Fruit fly (Drosophila melanogaster) whole organism, embryonic: ENCODE measurements around the gene CG42340.
A peak's percentile ranks its signal among the peaks of the same experiment; 100 is the strongest.

ENCODE experiments used
- Adf1 ChIP-seq: fragments of 200-800 bp; sonication (Bioruptor generic); IDR thresholded peaks from 2 replicates; pipeline ENCODE4 v1.3.6; 2022; ENCODE audit warnings: missing biosample characterization, missing genetic modification characterization
- C15 ChIP-seq: fragments of 200-800 bp; sonication (Bioruptor generic); IDR thresholded peaks from 3 replicates; pipeline ENCODE4 v1.3.6; 2022; ENCODE audit warnings: missing biosample characterization, missing genetic modification characterization
- CG10209 ChIP-seq: fragments of 200-800 bp; sonication (Bioruptor generic); optimal IDR thresholded peaks from 3 replicates; lab custom pipeline; 2017; ENCODE audit warnings: missing biosample characterization, mild to moderate bottlenecking, missing genetic modification characterization, missing genetic modification reagents
- CG11560 ChIP-seq: fragments of 200-800 bp; sonication (Bioruptor generic); IDR thresholded peaks from 3 replicates; pipeline ENCODE4 v1.3.6; 2022; ENCODE audit warnings: missing biosample characterization, missing genetic modification characterization
- CG12104 ChIP-seq: fragments of 200-800 bp; sonication (Bioruptor generic); optimal IDR thresholded peaks from 3 replicates; lab custom pipeline; 2016; ENCODE audit warnings: missing biosample characterization, missing genetic modification characterization
- CG12744 ChIP-seq: fragments of 200-800 bp; sonication (Bioruptor generic); optimal IDR thresholded peaks from 2 replicates; lab custom pipeline; 2016; ENCODE audit warnings: missing biosample characterization, missing genetic modification characterization
- CG13123 ChIP-seq: fragments of 200-800 bp; sonication (Bioruptor generic); optimal IDR thresholded peaks from 2 replicates; lab custom pipeline; 2016; ENCODE audit warnings: missing biosample characterization, missing genetic modification characterization
- CG14667 ChIP-seq: fragments of 200-800 bp; sonication (Bioruptor generic); IDR thresholded peaks from 2 replicates; pipeline ENCODE4 v1.3.6; 2022; ENCODE audit warnings: missing biosample characterization, missing genetic modification characterization
- CG1792 ChIP-seq: fragments of 200-800 bp; sonication (Bioruptor generic); optimal IDR thresholded peaks from 2 replicates; lab custom pipeline; 2016; ENCODE audit warnings: missing biosample characterization, missing genetic modification characterization
- CG18011 ChIP-seq: fragments of 200-800 bp; sonication (Bioruptor generic); optimal IDR thresholded peaks from 2 replicates; lab custom pipeline; 2017; ENCODE audit warnings: missing biosample characterization, missing genetic modification characterization, mild to moderate bottlenecking, moderate library complexity, missing genotype
- CG6272 ChIP-seq: fragments of 200-800 bp; sonication (Bioruptor generic); IDR thresholded peaks from 2 replicates; pipeline ENCODE4 v1.3.6; 2022; ENCODE audit warnings: missing biosample characterization, missing genetic modification characterization
- CG7745 ChIP-seq: fragments of 200-800 bp; sonication (Bioruptor generic); optimal IDR thresholded peaks from 2 replicates; lab custom pipeline; 2018; ENCODE audit warnings: missing biosample characterization, mild to moderate bottlenecking, missing genetic modification characterization, moderate library complexity
- CG8388 ChIP-seq: fragments of 200-800 bp; sonication (Bioruptor generic); optimal IDR thresholded peaks from 2 replicates; lab custom pipeline; 2019; ENCODE audit warnings: missing biosample characterization, mild to moderate bottlenecking, missing genetic modification characterization, moderate library complexity
- CG9876 ChIP-seq: fragments of 200-800 bp; sonication (Bioruptor generic); optimal IDR thresholded peaks from 2 replicates; lab custom pipeline; 2016; ENCODE audit warnings: missing biosample characterization, missing genetic modification characterization
- CG9932 ChIP-seq: fragments of 200-800 bp; sonication (Bioruptor generic); IDR thresholded peaks from 2 replicates; pipeline ENCODE4 v1.3.6; 2022; ENCODE audit warnings: missing biosample characterization, missing genetic modification characterization
- D19B ChIP-seq: fragments of 200-800 bp; sonication (Bioruptor generic); optimal IDR thresholded peaks from 2 replicates; lab custom pipeline; 2017; ENCODE audit warnings: missing biosample characterization, mild to moderate bottlenecking, missing genetic modification characterization
- Dbx ChIP-seq: fragments of 200-800 bp; sonication (Bioruptor generic); IDR thresholded peaks from 3 replicates; pipeline ENCODE4 v1.3.6; 2022; ENCODE audit warnings: missing biosample characterization, missing genetic modification characterization
- Fer1 ChIP-seq: fragments of 200-800 bp; sonication (Bioruptor generic); optimal IDR thresholded peaks from 2 replicates; lab custom pipeline; 2017; ENCODE audit warnings: missing biosample characterization, mild to moderate bottlenecking, missing genetic modification characterization
- HLHmδ ChIP-seq: fragments of 200-800 bp; sonication (Bioruptor generic); optimal IDR thresholded peaks from 2 replicates; lab custom pipeline; 2018; ENCODE audit warnings: missing biosample characterization, mild to moderate bottlenecking, missing genetic modification characterization, moderate library complexity
- Hr3 ChIP-seq: fragments of 200-800 bp; sonication (Bioruptor generic); optimal IDR thresholded peaks from 3 replicates; lab custom pipeline; 2016; ENCODE audit warnings: missing biosample characterization, missing genetic modification characterization
- Hr51 ChIP-seq, 2 experiments: fragments of 200-800 bp; sonication (Bioruptor generic); optimal IDR thresholded peaks; 2 replicates in 1 of 2; 3 replicates in 1 of 2; lab custom pipeline; 2016 to 2018; ENCODE audit warnings: missing biosample characterization in 2 of 2, missing genetic modification characterization in 2 of 2, mild to moderate bottlenecking in 1 of 2, moderate library complexity in 1 of 2
- NC2α ChIP-seq: fragments of 200-800 bp; sonication (Bioruptor generic); optimal IDR thresholded peaks from 2 replicates; lab custom pipeline; 2016; ENCODE audit warnings: missing biosample characterization, missing genetic modification characterization
- Neu2 ChIP-seq: fragments of 200-800 bp; sonication (Bioruptor generic); optimal IDR thresholded peaks from 3 replicates; lab custom pipeline; 2016; ENCODE audit warnings: missing biosample characterization, missing genetic modification characterization, borderline replicate concordance
- Opbp ChIP-seq: fragments of 200-800 bp; sonication (Bioruptor generic); IDR thresholded peaks from 3 replicates; pipeline ENCODE4 v1.3.6; 2022; ENCODE audit warnings: missing biosample characterization, missing genetic modification characterization; ENCODE audit not compliant: partially characterized antibody
- Spps ChIP-seq: fragments of 200-800 bp; sonication (Bioruptor generic); optimal IDR thresholded peaks from 2 replicates; lab custom pipeline; 2018; ENCODE audit warnings: missing biosample characterization, mild to moderate bottlenecking, missing genetic modification characterization
- Stat92E ChIP-seq, 3 experiments: fragments of >200 bp in 2 of 3; fragments of 200-800 bp in 1 of 3; sonication (Bioruptor generic) in 1 of 3; optimal IDR thresholded peaks; 2 replicates each; lab custom pipeline; 2017 to 2019; ENCODE audit warnings: missing biosample characterization in 3 of 3, missing genetic modification characterization in 3 of 3, mild to moderate bottlenecking in 1 of 3, moderate library complexity in 1 of 3
- Trl ChIP-seq, 3 experiments: fragments of >200 bp in 2 of 3; fragments of 200-800 bp in 1 of 3; sonication (Bioruptor generic) in 1 of 3; optimal IDR thresholded peaks; 2 replicates in 1 of 3; 3 replicates in 2 of 3; lab custom pipeline; 2016 to 2017; ENCODE audit warnings: missing biosample characterization in 1 of 3, missing genetic modification characterization in 1 of 3
- YL-1 ChIP-seq: fragments of 200-800 bp; sonication (Bioruptor generic); optimal IDR thresholded peaks from 3 replicates; lab custom pipeline; 2017; ENCODE audit warnings: missing biosample characterization, mild to moderate bottlenecking, missing genetic modification characterization
- ash1 ChIP-seq: fragments of 200-800 bp; sonication (Bioruptor generic); optimal IDR thresholded peaks from 2 replicates; lab custom pipeline; 2018; ENCODE audit warnings: missing biosample characterization, mild to moderate bottlenecking, missing genetic modification characterization
- ato ChIP-seq: fragments of 200-800 bp; sonication (Bioruptor generic); IDR thresholded peaks from 2 replicates; pipeline ENCODE4 v1.3.6; 2022; ENCODE audit warnings: missing biosample characterization, missing genetic modification characterization; ENCODE audit not compliant: partially characterized antibody
- bcd ChIP-seq: fragments of 200-800 bp; sonication (Bioruptor generic); optimal IDR thresholded peaks from 2 replicates; lab custom pipeline; 2017; ENCODE audit warnings: missing biosample characterization, mild to moderate bottlenecking, missing genetic modification characterization
- ci ChIP-seq: fragments of 200-800 bp; sonication (Bioruptor generic); IDR thresholded peaks from 3 replicates; pipeline ENCODE4 v1.3.6; 2022; ENCODE audit warnings: missing biosample characterization, missing genetic modification characterization
- cwo ChIP-seq: fragments of 200-800 bp; sonication (Bioruptor generic); optimal IDR thresholded peaks from 3 replicates; lab custom pipeline; 2017; ENCODE audit warnings: missing biosample characterization, missing genetic modification characterization, mild to moderate bottlenecking, moderate library complexity, missing genetic modification reagents
- disco-r ChIP-seq: fragments of 200-800 bp; sonication (Bioruptor generic); optimal IDR thresholded peaks from 2 replicates; lab custom pipeline; 2016; ENCODE audit warnings: missing biosample characterization, missing genetic modification characterization
- grau ChIP-seq: fragments of 200-800 bp; optimal IDR thresholded peaks from 3 replicates; lab custom pipeline; 2019; ENCODE audit warnings: missing biosample characterization, mild to moderate bottlenecking, missing genetic modification characterization, moderate library complexity
- grn ChIP-seq: fragments of 200-800 bp; sonication (Bioruptor generic); optimal IDR thresholded peaks from 3 replicates; lab custom pipeline; 2017; ENCODE audit warnings: missing biosample characterization, missing genetic modification characterization
- gro ChIP-seq: fragments of 200-800 bp; sonication (Bioruptor generic); optimal IDR thresholded peaks from 2 replicates; lab custom pipeline; 2016; ENCODE audit warnings: missing biosample characterization, missing genetic modification characterization
- jing ChIP-seq: fragments of 200-800 bp; sonication (Bioruptor generic); optimal IDR thresholded peaks from 2 replicates; lab custom pipeline; 2018; ENCODE audit warnings: missing biosample characterization, mild to moderate bottlenecking, missing genetic modification characterization
- kay ChIP-seq: fragments of 200-800 bp; sonication (Bioruptor generic); optimal IDR thresholded peaks from 2 replicates; lab custom pipeline; 2016; ENCODE audit warnings: missing biosample characterization, missing genetic modification characterization
- klu ChIP-seq: fragments of 200-800 bp; sonication (Bioruptor generic); IDR thresholded peaks from 2 replicates; pipeline ENCODE4 v1.3.6; 2022; ENCODE audit warnings: missing biosample characterization, missing genetic modification characterization
- oc ChIP-seq: fragments of 200-800 bp; sonication (Bioruptor generic); optimal IDR thresholded peaks from 2 replicates; lab custom pipeline; 2018; ENCODE audit warnings: missing biosample characterization, mild to moderate bottlenecking, missing genetic modification characterization, moderate library complexity
- pan ChIP-seq, 4 experiments: fragments of >200 bp in 3 of 4; fragments of 200-800 bp in 1 of 4; sonication (Bioruptor generic) in 1 of 4; optimal IDR thresholded peaks in 3 of 4; IDR thresholded peaks in 1 of 4; 2 replicates each; pipeline versions ENCODE4 v1.3.6 to Lab custom; 2017 to 2022; ENCODE audit warnings: missing biosample characterization in 2 of 4, missing genetic modification characterization in 2 of 4, mixed read lengths in 1 of 4
- pb ChIP-seq: fragments of 200-800 bp; sonication (Bioruptor generic); optimal IDR thresholded peaks from 3 replicates; lab custom pipeline; 2016; ENCODE audit warnings: missing biosample characterization, missing genetic modification characterization
- pita ChIP-seq: fragments of 200-800 bp; sonication (Bioruptor generic); optimal IDR thresholded peaks from 2 replicates; lab custom pipeline; 2017; ENCODE audit warnings: missing biosample characterization, mild to moderate bottlenecking, missing genetic modification characterization
- prd ChIP-seq, 3 experiments: fragments of >200 bp in 2 of 3; fragments of 200-800 bp in 1 of 3; sonication (Bioruptor generic) in 1 of 3; optimal IDR thresholded peaks in 2 of 3; IDR thresholded peaks in 1 of 3; 2 replicates in 2 of 3; 3 replicates in 1 of 3; pipeline versions ENCODE4 v1.3.6 to Lab custom; 2017 to 2022; ENCODE audit warnings: missing biosample characterization in 1 of 3, missing genetic modification characterization in 1 of 3
- row ChIP-seq: fragments of 200-800 bp; sonication (Bioruptor generic); IDR thresholded peaks from 3 replicates; pipeline ENCODE4 v1.3.6; 2022; ENCODE audit warnings: missing biosample characterization, missing genetic modification characterization
- sob ChIP-seq: fragments of 200-800 bp; sonication (Bioruptor generic); IDR thresholded peaks from 2 replicates; pipeline ENCODE4 v1.3.6; 2022; ENCODE audit warnings: missing biosample characterization, missing genetic modification characterization
- tll ChIP-seq, 2 experiments: fragments of 200-800 bp in 1 of 2; fragments of >200 bp in 1 of 2; sonication (Bioruptor generic) in 1 of 2; optimal IDR thresholded peaks; 2 replicates each; lab custom pipeline; 2017 to 2019; ENCODE audit warnings: missing biosample characterization in 2 of 2, missing genetic modification characterization in 2 of 2, mild to moderate bottlenecking in 1 of 2, moderate library complexity in 1 of 2
- tx ChIP-seq: fragments of 200-800 bp; sonication (Bioruptor generic); optimal IDR thresholded peaks from 2 replicates; lab custom pipeline; 2016; ENCODE audit warnings: missing biosample characterization, missing genetic modification characterization

The CG42340 gene

DNA sequence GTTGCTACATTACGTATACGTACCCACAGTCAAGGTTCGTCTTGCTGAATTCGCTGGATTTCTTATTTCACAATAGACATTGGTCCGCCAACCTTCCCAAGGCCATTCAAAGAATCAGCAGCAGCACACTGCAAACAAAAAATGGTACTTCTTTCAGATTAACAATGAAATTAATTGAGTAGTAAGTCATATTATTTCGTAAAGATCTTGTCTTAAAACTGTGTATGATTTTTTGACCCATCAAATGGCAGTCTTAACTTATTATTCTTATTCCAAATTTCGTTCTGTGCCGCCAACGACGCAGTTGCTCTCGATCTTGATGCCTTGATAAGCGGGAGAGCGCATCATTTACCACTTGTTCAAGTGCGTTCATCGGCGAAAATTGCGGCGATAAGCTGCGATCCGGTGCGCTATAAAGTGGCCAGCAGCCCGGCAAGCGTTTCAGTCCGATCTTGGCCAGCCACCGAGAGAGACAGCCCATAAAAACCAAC lies 4.4 kb upstream of the CG42340 start, which contains the start of gene Agxt (continued):
- TF ChIP-seq pan (optimal IDR thresholded peaks at IDR 0.05; lab: Kevin White, UChicago) (no peak), pan (GFP tag; optimal IDR thresholded peaks at IDR 0.05 in 1 of 2, IDR thresholded peaks at IDR 0.05 in 1 of 2) (peak in 1 of 2 experiments; percentile 23), NC2α (GFP tag; lab: Kevin White, UChicago) (no peak), HLHmδ (GFP tag; lab: Kevin White, UChicago) (no peak), Trl (optimal IDR thresholded peaks at IDR 0.05; lab: Kevin White, UChicago) (no peak), Trl (GFP tag; optimal IDR thresholded peaks at IDR 0.05; lab: Kevin White, UChicago) (no peak), kay (GFP tag; lab: Kevin White, UChicago) (no peak), CG12104 (GFP tag; lab: Kevin White, UChicago) (no peak), ash1 (GFP tag; lab: Kevin White, UChicago) (no peak), grau (tag; lab: Kevin White, UChicago) (peak; percentile 30), Fer1 (peak; percentile 0), YL-1 (GFP tag; lab: Kevin White, UChicago) (no peak), D19B (no peak), CG8388 (no peak), CG18011 (GFP tag; lab: Kevin White, UChicago) (no peak), Adf1 (GFP tag; lab: Robert Waterston, UW) (no peak), CG12744 (GFP tag; lab: Kevin White, UChicago) (no peak), jing (GFP tag; lab: Kevin White, UChicago) (no peak), disco-r (no peak), CG13123 (GFP tag; lab: Kevin White, UChicago) (no peak), tx (GFP tag; lab: Kevin White, UChicago) (no peak), sob (GFP tag; lab: Robert Waterston, UW) (0 out of 2 replicates have a peak, but pooled peaks have one; percentile 20), Opbp (GFP tag; lab: Robert Waterston, UW) (no peak), Hr3 (GFP tag; lab: Kevin White, UChicago) (no peak), CG9876 (GFP tag; lab: Kevin White, UChicago) (no peak), C15 (GFP tag; lab: Robert Waterston, UW) (no peak), CG11560 (no peak), klu (GFP tag; lab: Robert Waterston, UW) (no peak), Neu2 (GFP tag; lab: Kevin White, UChicago) (no peak), CG6272 (GFP tag; lab: Robert Waterston, UW) (no peak), Hr51 (GFP tag; optimal IDR thresholded peaks at IDR 0.05; lab: Kevin White, UChicago) (peak in 1 of 2 experiments; percentile 16), bcd (GFP tag; lab: Kevin White, UChicago) (no peak), prd (optimal IDR thresholded peaks at IDR 0.05; lab: Kevin White, UChicago) (no peak), prd (GFP tag; IDR thresholded peaks at IDR 0.05; lab: Robert Waterston, UW) (no peak), CG9932 (no peak), pita (GFP tag; lab: Kevin White, UChicago) (no peak), Spps (tag; lab: Kevin White, UChicago) (no peak), ato (no peak), row (GFP tag; lab: Robert Waterston, UW) (peak; percentile 61), Stat92E (GFP tag; optimal IDR thresholded peaks at IDR 0.05; lab: Kevin White, UChicago) (no peak), ci (GFP tag; lab: Robert Waterston, UW) (no peak), Dbx (GFP tag; lab: Robert Waterston, UW) (no peak), CG1792 (GFP tag; lab: Kevin White, UChicago) (no peak), gro (GFP tag; lab: Kevin White, UChicago) (no peak), CG14667 (GFP tag; lab: Robert Waterston, UW) (0 out of 2 replicates have a peak, but pooled peaks have one; percentile 4), CG10209 (GFP tag; lab: Kevin White, UChicago) (no peak), grn (GFP tag; lab: Kevin White, UChicago) (no peak), pb (GFP tag; lab: Kevin White, UChicago) (no peak), tll (GFP tag; optimal IDR thresholded peaks at IDR 0.05; lab: Kevin White, UChicago) (no peak), CG7745 (no peak), cwo (GFP tag; lab: Kevin White, UChicago) (peak; percentile 33), oc (tag; lab: Kevin White, UChicago) (no peak)
